Worm (Caenorhabditis elegans) whole organism, young adult: ENCODE measurements around the gene his-7.

ENCODE experiments used
- F10E7.11 ChIP-seq: sonication (generic microtip); optimal IDR thresholded peaks from 2 replicates; lab custom pipeline; 2017; ENCODE audit warnings: mild to moderate bottlenecking, missing genetic modification characterization, moderate library complexity, missing compliant biosample characterization
- F23B12.7 ChIP-seq: sonication (generic microtip); optimal IDR thresholded peaks from 2 replicates; lab custom pipeline; 2017; ENCODE audit warnings: missing genetic modification characterization, mild to moderate bottlenecking, missing compliant biosample characterization, antibody characterized with exemption, moderate library complexity; ENCODE audit not compliant: insufficient read depth
- F37B4.10 ChIP-seq: fragments of 200-800 bp; sonication (Bioruptor generic); IDR thresholded peaks from 2 replicates; pipeline ENCODE4 v1.3.6; 2022; ENCODE audit warnings: missing genetic modification characterization, missing compliant biosample characterization
- F39B2.1 ChIP-seq: fragments of 200-800 bp; sonication (Bioruptor generic); IDR thresholded peaks from 2 replicates; pipeline ENCODE4 v1.3.6; 2022; ENCODE audit warnings: missing genetic modification reagents, missing genetic modification characterization, missing compliant biosample characterization
- F55B11.4 ChIP-seq: sonication (generic microtip); optimal IDR thresholded peaks from 2 replicates; lab custom pipeline; 2016; ENCODE audit warnings: missing compliant biosample characterization, missing genetic modification characterization, borderline replicate concordance; ENCODE audit not compliant: insufficient read depth
- F57A8.1 ChIP-seq: fragments of 200-800 bp; sonication (Bioruptor generic); optimal IDR thresholded peaks from 2 replicates; lab custom pipeline; 2018; ENCODE audit warnings: mild to moderate bottlenecking, missing genetic modification characterization, moderate library complexity, missing compliant biosample characterization
- T26A5.8 ChIP-seq: sonication (generic microtip); optimal IDR thresholded peaks from 2 replicates; lab custom pipeline; 2016; ENCODE audit warnings: missing genetic modification characterization, missing compliant biosample characterization
- Y67H2A.10 ChIP-seq: fragments of 200-800 bp; sonication (Bioruptor generic); conservative IDR thresholded peaks from 2 replicates; pipeline ENCODE4 v1.3.6; 2022; ENCODE audit warnings: missing genetic modification reagents, missing genetic modification characterization, missing compliant biosample characterization
- ama-1 ChIP-seq, 3 experiments: fragments of 150-350 bp in 1 of 3; sonication (generic microtip) in 2 of 3; optimal IDR thresholded peaks; 2 replicates each; lab custom pipeline; 2014 to 2018; ENCODE audit warnings: missing biosample characterization in 2 of 3, missing genetic modification characterization in 2 of 3, missing genetic modification reagents in 2 of 3
- aptf-2 ChIP-seq: fragments of 200-800 bp; sonication (Bioruptor generic); conservative IDR thresholded peaks from 2 replicates; pipeline ENCODE4 v1.3.6; 2022; ENCODE audit warnings: missing genetic modification reagents, missing genetic modification characterization, missing compliant biosample characterization
- athp-1 ChIP-seq: sonication (generic microtip); optimal IDR thresholded peaks from 2 replicates; lab custom pipeline; 2017; ENCODE audit warnings: mild to moderate bottlenecking, missing genetic modification characterization, missing compliant biosample characterization
- attf-3 ChIP-seq: fragments of 200-800 bp; sonication (Bioruptor generic); conservative IDR thresholded peaks from 2 replicates; pipeline ENCODE4 v1.3.6; 2022; ENCODE audit warnings: missing genetic modification reagents, missing genetic modification characterization, missing compliant biosample characterization
- bed-1 ChIP-seq: fragments of 200-800 bp; sonication (Bioruptor generic); IDR thresholded peaks from 2 replicates; pipeline ENCODE4 v1.3.6; 2022; ENCODE audit warnings: missing genetic modification reagents, missing genetic modification characterization, missing compliant biosample characterization
- ceh-91 ChIP-seq: fragments of 200-800 bp; sonication (Bioruptor generic); IDR thresholded peaks from 2 replicates; pipeline ENCODE4 v1.3.6; 2022; ENCODE audit warnings: missing genetic modification reagents, missing genetic modification characterization, missing compliant biosample characterization
- die-1 ChIP-seq: sonication (generic microtip); optimal IDR thresholded peaks from 2 replicates; lab custom pipeline; 2016; ENCODE audit warnings: missing genotype, mild to moderate bottlenecking, missing genetic modification characterization, missing compliant biosample characterization
- dpff-1 ChIP-seq: sonication (generic microtip); optimal IDR thresholded peaks from 2 replicates; lab custom pipeline; 2017; ENCODE audit warnings: mild to moderate bottlenecking, missing genetic modification characterization, missing compliant biosample characterization
- dpl-1 ChIP-seq: fragments of 150-350 bp; optimal IDR thresholded peaks from 2 replicates; lab custom pipeline; 2014; ENCODE audit warnings: missing biosample characterization, missing genetic modification reagents, missing genetic modification characterization
- egl-18 ChIP-seq: fragments of 200-800 bp; sonication (Bioruptor generic); IDR thresholded peaks from 2 replicates; pipeline ENCODE4 v1.3.6; 2022; ENCODE audit warnings: missing genetic modification reagents, missing genetic modification characterization, missing compliant biosample characterization
- ets-4 ChIP-seq: fragments of 200-800 bp; sonication (Bioruptor generic); optimal IDR thresholded peaks from 2 replicates; lab custom pipeline; 2018; ENCODE audit warnings: mild to moderate bottlenecking, missing genetic modification characterization, missing compliant biosample characterization
- fkh-3 ChIP-seq: sonication (generic microtip); optimal IDR thresholded peaks from 2 replicates; lab custom pipeline; 2016; ENCODE audit warnings: mild to moderate bottlenecking, missing genetic modification characterization, missing compliant biosample characterization
- hmg-20 ChIP-seq: fragments of 200-800 bp; sonication (Bioruptor generic); IDR thresholded peaks from 2 replicates; pipeline ENCODE4 v1.3.6; 2022; ENCODE audit warnings: missing genetic modification reagents, missing genetic modification characterization, missing compliant biosample characterization
- hsf-1 ChIP-seq: fragments of 200-800 bp; sonication (Bioruptor generic); IDR thresholded peaks from 2 replicates; pipeline ENCODE4 v1.3.6; 2022; ENCODE audit warnings: missing genetic modification reagents, missing genetic modification characterization, missing compliant biosample characterization
- lin-26 ChIP-seq: fragments of 200-800 bp; sonication (Bioruptor generic); IDR thresholded peaks from 2 replicates; pipeline ENCODE4 v1.3.6; 2022; ENCODE audit warnings: missing genetic modification reagents, missing genetic modification characterization, missing compliant biosample characterization
- lin-35 ChIP-seq, 3 experiments: fragments of 150-350 bp in 2 of 3; sonication (generic microtip) in 1 of 3; optimal IDR thresholded peaks; 2 replicates each; lab custom pipeline; 2014 to 2018; ENCODE audit warnings: missing biosample characterization in 3 of 3, missing genetic modification characterization in 3 of 3, missing genetic modification reagents in 3 of 3
- madf-10 ChIP-seq: sonication (generic microtip); optimal IDR thresholded peaks from 2 replicates; lab custom pipeline; 2016; ENCODE audit warnings: mild to moderate bottlenecking, missing genetic modification characterization, missing compliant biosample characterization
- madf-6 ChIP-seq: fragments of 200-800 bp; sonication (Bioruptor generic); IDR thresholded peaks from 2 replicates; pipeline ENCODE4 v1.3.6; 2022; ENCODE audit warnings: missing genetic modification reagents, missing genetic modification characterization, missing compliant biosample characterization
- mcd-1 ChIP-seq: fragments of 200-800 bp; sonication (Bioruptor generic); IDR thresholded peaks from 2 replicates; pipeline ENCODE4 v1.3.6; 2022; ENCODE audit warnings: missing genetic modification reagents, missing genetic modification characterization, missing compliant biosample characterization
- mel-28 ChIP-seq: sonication (generic microtip); optimal IDR thresholded peaks from 2 replicates; lab custom pipeline; 2016; ENCODE audit warnings: borderline replicate concordance, mild to moderate bottlenecking, missing genetic modification characterization, missing compliant biosample characterization
- mxl-1 ChIP-seq: sonication (generic microtip); optimal IDR thresholded peaks from 2 replicates; lab custom pipeline; 2016; ENCODE audit warnings: missing genetic modification characterization, missing compliant biosample characterization
- nfyb-1 ChIP-seq: fragments of 200-800 bp; sonication (Bioruptor generic); IDR thresholded peaks from 2 replicates; pipeline ENCODE4 v1.3.6; 2022; ENCODE audit warnings: missing genetic modification reagents, missing genetic modification characterization, missing compliant biosample characterization
- nhr-120 ChIP-seq: fragments of 200-800 bp; sonication (Bioruptor generic); IDR thresholded peaks from 2 replicates; pipeline ENCODE4 v1.3.6; 2022; ENCODE audit warnings: missing genetic modification characterization, missing compliant biosample characterization
- nhr-90 ChIP-seq: sonication (generic microtip); optimal IDR thresholded peaks from 2 replicates; lab custom pipeline; 2016; ENCODE audit warnings: missing genotype, mild to moderate bottlenecking, missing genetic modification characterization, missing compliant biosample characterization
- rcor-1 ChIP-seq: fragments of 200-800 bp; sonication (Bioruptor generic); IDR thresholded peaks from 2 replicates; pipeline ENCODE4 v1.3.6; 2022; ENCODE audit warnings: missing genetic modification reagents, missing genetic modification characterization, missing compliant biosample characterization
- rec-8 ChIP-seq, 2 experiments: sonication (generic microtip); optimal IDR thresholded peaks; 2 replicates each; lab custom pipeline; 2016; ENCODE audit warnings: mild to moderate bottlenecking in 2 of 2, missing genetic modification characterization in 2 of 2, missing genetic modification reagents in 2 of 2, missing genotype in 2 of 2, missing biosample characterization in 1 of 2, missing compliant biosample characterization in 1 of 2, moderate library complexity in 1 of 2
- sdz-38 ChIP-seq: sonication (generic microtip); optimal IDR thresholded peaks from 2 replicates; lab custom pipeline; 2016; ENCODE audit warnings: missing genotype, missing genetic modification characterization, missing compliant biosample characterization
- snpc-1.3 ChIP-seq: sonication (generic microtip); optimal IDR thresholded peaks from 2 replicates; lab custom pipeline; 2017; ENCODE audit warnings: missing genetic modification characterization, mild to moderate bottlenecking, missing compliant biosample characterization, antibody characterized with exemption, moderate library complexity, missing genotype, missing genetic modification reagents; ENCODE audit not compliant: insufficient read depth
- tbx-9 ChIP-seq: sonication (generic microtip); optimal IDR thresholded peaks from 2 replicates; lab custom pipeline; 2016; ENCODE audit warnings: borderline replicate concordance, missing genetic modification characterization, inconsistent platforms, missing compliant biosample characterization
- tlf-1 ChIP-seq: fragments of 200-800 bp; sonication (Bioruptor generic); optimal IDR thresholded peaks from 2 replicates; lab custom pipeline; 2018; ENCODE audit warnings: mild to moderate bottlenecking, missing genetic modification characterization, missing compliant biosample characterization
- xnd-1 ChIP-seq: sonication (generic microtip); optimal IDR thresholded peaks from 2 replicates; lab custom pipeline; 2016; ENCODE audit warnings: missing genotype, missing genetic modification reagents, missing genetic modification characterization, missing compliant biosample characterization
- zfh-2 ChIP-seq: fragments of 200-800 bp; sonication (Bioruptor generic); conservative IDR thresholded peaks from 2 replicates; pipeline ENCODE4 v1.3.6; 2022; ENCODE audit warnings: missing genetic modification reagents, missing genetic modification characterization, missing compliant biosample characterization
- zim-3 ChIP-seq: sonication (generic microtip); optimal IDR thresholded peaks from 2 replicates; lab custom pipeline; 2017; ENCODE audit warnings: mild to moderate bottlenecking, missing genetic modification characterization, moderate library complexity, missing compliant biosample characterization
- ztf-18 ChIP-seq: sonication (generic microtip); optimal IDR thresholded peaks from 2 replicates; lab custom pipeline; 2016; ENCODE audit warnings: missing genotype, mild to moderate bottlenecking, missing genetic modification characterization, missing compliant biosample characterization
- ztf-22 ChIP-seq: fragments of 200-800 bp; sonication (Bioruptor generic); optimal IDR thresholded peaks from 2 replicates; lab custom pipeline; 2018; ENCODE audit warnings: mild to moderate bottlenecking, missing genetic modification characterization, moderate library complexity, missing compliant biosample characterization

The his-7 gene

DNA sequence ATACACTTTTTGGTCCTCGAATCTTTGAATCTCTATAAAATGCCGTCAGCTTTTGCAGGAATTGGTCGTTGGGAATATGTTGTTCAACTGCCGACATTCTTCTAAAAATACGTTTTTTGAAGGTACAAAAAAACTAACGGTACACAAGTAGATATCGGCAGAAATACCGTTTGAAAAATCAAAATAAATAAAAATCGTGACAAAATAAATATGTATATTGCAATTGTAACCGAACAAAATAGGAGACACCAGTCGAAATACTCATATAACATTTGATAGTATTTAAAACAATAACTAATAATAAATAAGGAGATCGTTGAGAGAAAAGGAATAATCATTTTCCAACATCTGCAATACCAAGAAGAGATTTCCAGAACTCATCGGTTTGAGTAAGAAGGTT lies 31.9 kb downstream of the his-7 start, which contains the start of gene F25G6.8:
Gene F25G6.8 (minus strand): TSS at position 101 of the 400 bp plus-strand sequence.
- TF ChIP-seq ama-1 (optimal IDR thresholded peaks at IDR 0.05; lab: Kevin White, UChicago): no peak
- TF ChIP-seq ama-1 (GFP tag; optimal IDR thresholded peaks at IDR 0.05; lab: Kevin White, UChicago): no peak
- no peak for TF ChIP-seq F23B12.7 (tag; lab: Kevin White, UChicago)
- TF ChIP-seq hmg-20: no peak
- no peak for TF ChIP-seq madf-6 (GFP tag; lab: Robert Waterston, UW)
- no peak for TF ChIP-seq sdz-38 (tag; lab: Kevin White, UChicago)
- no peak for TF ChIP-seq egl-18 (GFP tag; lab: Robert Waterston, UW)
- no peak for TF ChIP-seq F37B4.10 (GFP tag; lab: Robert Waterston, UW)
- no peak for TF ChIP-seq mxl-1 (tag; lab: Kevin White, UChicago)
- TF ChIP-seq xnd-1 (tag; lab: Kevin White, UChicago): no peak
- no peak for TF ChIP-seq lin-35 (GFP tag; optimal IDR thresholded peaks at IDR 0.05; lab: Kevin White, UChicago)
- TF ChIP-seq F57A8.1: no peak
- TF ChIP-seq snpc-1.3 (tag; lab: Kevin White, UChicago): no peak
- TF ChIP-seq, all 124 proteins: peak for 0

DNA sequence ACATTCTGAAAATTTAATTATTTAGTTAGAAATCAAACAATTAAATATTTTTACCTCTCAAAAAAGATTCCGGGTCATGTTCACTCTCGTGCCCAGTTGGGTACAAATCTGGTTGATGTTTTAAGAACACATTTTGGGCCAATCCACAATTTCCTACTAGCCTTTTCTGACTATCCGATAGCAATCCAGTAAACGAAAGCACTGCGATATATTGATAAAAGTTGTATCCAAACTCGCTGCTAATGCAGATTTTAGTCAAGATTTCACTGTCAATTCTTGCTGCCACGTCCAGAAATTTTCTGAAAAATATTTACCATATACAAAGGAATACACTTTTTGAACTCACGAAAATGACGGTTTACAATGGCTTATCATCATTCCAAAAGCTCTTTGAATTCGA lies 36.0 kb downstream of the his-7 start:
- TF ChIP-seq ets-4 (GFP tag; lab: Kevin White, UChicago) (no peak), madf-10 (tag; lab: Kevin White, UChicago) (no peak), rec-8 (tag; optimal IDR thresholded peaks at IDR 0.05; lab: Kevin White, UChicago) (no peak), ztf-18 (tag; lab: Kevin White, UChicago) (no peak), Y67H2A.10 (GFP tag; lab: Robert Waterston, UW) (no peak), mxl-1 (tag; lab: Kevin White, UChicago) (no peak), madf-6 (GFP tag; lab: Robert Waterston, UW) (no peak), nfyb-1 (no peak)

DNA sequence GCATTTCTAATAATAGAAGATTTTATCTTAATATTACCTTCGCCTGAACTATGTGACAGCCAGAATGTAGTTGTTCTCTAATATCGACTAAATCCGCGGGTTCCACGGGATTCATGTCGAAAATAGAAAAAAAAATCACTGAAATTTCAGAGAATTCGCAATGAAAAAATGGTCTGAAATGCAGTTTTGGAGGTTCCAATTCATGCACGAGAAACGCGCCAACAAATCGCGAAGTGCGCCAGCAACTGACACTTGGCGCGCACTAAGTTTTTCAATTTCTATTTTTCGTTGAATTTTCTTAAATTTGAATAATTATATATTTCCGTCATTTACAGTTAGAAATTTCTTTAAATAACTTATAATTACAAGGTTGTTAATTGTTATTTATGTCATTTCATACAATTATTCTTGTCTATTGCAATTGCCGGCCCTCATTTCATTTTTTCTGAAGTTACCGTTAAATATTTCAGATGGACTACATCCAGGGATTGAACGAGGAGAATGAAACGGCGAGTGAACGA lies 36.7 kb downstream of the his-7 start, which contains the start of the genes F25G6.9 and symk-1:
Gene F25G6.9 (minus strand): TSS at position 160 of the 521 bp plus-strand sequence.
Gene symk-1 (plus strand): TSS at position 471 of the 521 bp plus-strand sequence.
- TF ChIP-seq F55B11.4 (tag; lab: Kevin White, UChicago) (no peak), hsf-1 (GFP tag; lab: Robert Waterston, UW) (0 out of 2 replicates have a peak, but pooled peaks have one; percentile 21), mel-28 (tag; lab: Kevin White, UChicago) (no peak), fkh-3 (tag; lab: Kevin White, UChicago) (no peak), zim-3 (no peak), ceh-91 (GFP tag; lab: Robert Waterston, UW) (no peak), F37B4.10 (GFP tag; lab: Robert Waterston, UW) (no peak), mcd-1 (GFP tag; lab: Robert Waterston, UW) (peak; percentile 71), nhr-120 (no peak), nhr-90 (no peak), F39B2.1 (GFP tag; lab: Robert Waterston, UW) (no peak), egl-18 (GFP tag; lab: Robert Waterston, UW) (no peak), lin-26 (GFP tag; lab: Robert Waterston, UW) (no peak), snpc-1.3 (tag; lab: Kevin White, UChicago) (no peak), tbx-9 (tag; lab: Kevin White, UChicago) (no peak), T26A5.8 (tag; lab: Kevin White, UChicago) (no peak), rcor-1 (GFP tag; lab: Robert Waterston, UW) (peak; percentile 60; the same call in 1 of the 2 replicates), sdz-38 (tag; lab: Kevin White, UChicago) (no peak), attf-3 (no peak), ztf-22 (no peak), athp-1 (tag; lab: Kevin White, UChicago) (no peak), hmg-20 (no peak), die-1 (tag; lab: Kevin White, UChicago) (no peak), bed-1 (GFP tag; lab: Robert Waterston, UW) (no peak), F10E7.11 (no peak), madf-10 (tag; lab: Kevin White, UChicago) (no peak), tlf-1 (no peak), aptf-2 (GFP tag; lab: Robert Waterston, UW) (no peak), dpff-1 (tag; lab: Kevin White, UChicago) (no peak), dpl-1 (GFP tag; lab: Kevin White, UChicago) (no peak), zfh-2 (GFP tag; lab: Robert Waterston, UW) (no peak)
